Worm (Caenorhabditis elegans): ENCODE data around the gene rpl-22.

rpl-22 gene

DNA sequence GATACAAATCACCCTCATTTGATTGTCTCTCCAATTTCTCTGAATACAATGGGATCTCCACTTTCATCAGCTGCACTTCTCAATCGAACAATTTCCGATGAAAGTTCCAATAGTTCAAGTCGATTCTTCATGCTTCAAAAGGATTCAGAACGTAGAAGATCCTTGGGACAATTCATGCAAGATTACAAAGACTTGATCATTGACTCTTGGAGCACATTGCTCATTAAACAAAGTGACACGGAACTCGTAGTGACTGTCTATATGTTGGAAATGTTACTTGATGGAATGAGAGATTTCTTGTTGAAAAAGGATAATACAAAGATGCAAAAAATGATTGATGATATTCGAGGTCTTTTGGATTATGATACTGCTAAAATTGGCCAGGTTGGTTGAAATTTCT, 27.5 kb upstream of the rpl-22 start:
- no peak for TF ChIP-seq dmd-9 (GFP tag; IDR thresholded peaks at IDR 0.05)
- peak in 1 of 2 experiments; percentile 99 for TF ChIP-seq unc-62 (GFP tag; optimal IDR thresholded peaks at IDR 0.05 in 1 of 2)
- no peak for TF ChIP-seq unc-62 (tag; optimal IDR thresholded peaks at IDR 0.05)

DNA sequence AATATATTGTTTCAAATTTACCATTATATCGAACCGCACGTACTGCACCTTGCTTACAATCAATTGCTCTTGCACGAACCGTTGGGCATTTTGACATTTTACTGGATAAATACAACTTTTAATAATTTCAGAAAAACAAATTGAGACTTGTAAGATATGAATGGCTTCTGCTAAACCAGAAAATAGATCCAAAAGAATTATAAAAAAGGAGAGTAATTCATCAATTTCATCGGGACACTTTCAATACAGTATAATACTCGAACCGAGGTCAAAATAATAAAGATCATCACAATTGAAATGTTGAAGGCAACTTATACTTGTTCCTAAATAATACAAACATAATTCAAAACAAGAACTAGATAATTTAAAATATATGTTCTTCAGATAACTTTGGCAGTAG, 23.8 kb upstream of the rpl-22 start, which contains the start of gene wdr-83:
Gene wdr-83, minus strand, starts transcription at position 101 of the 400 bp plus-strand sequence.
- TF ChIP-seq pha-4 (GFP tag; IDR thresholded peaks at IDR 0.05) (no peak), pha-4 (tag; optimal IDR thresholded peaks at IDR 0.05) (no peak), mdl-1 (tag; optimal IDR thresholded peaks at IDR 0.05) (no peak), nhr-111 (GFP tag; optimal IDR thresholded peaks at IDR 0.05) (no peak), F49E8.2 (tag; optimal IDR thresholded peaks at IDR 0.05; ENCODE audit: borderline replicate concordance) (no peak), T26A8.4 (GFP tag; IDR thresholded peaks at IDR 0.05) (no peak), unc-130 (GFP tag; optimal IDR thresholded peaks at IDR 0.05) (no peak), duxl-1 (tag; optimal IDR thresholded peaks at IDR 0.05; ENCODE audit: poor library complexity) (no peak), ctbp-1 (GFP tag; IDR thresholded peaks at IDR 0.05) (no peak), lin-29 (GFP tag; IDR thresholded peaks at IDR 0.05) (no peak), unc-62 (GFP tag; optimal IDR thresholded peaks at IDR 0.05 in 1 of 2) (no peak), unc-62 (tag; optimal IDR thresholded peaks at IDR 0.05) (no peak), spr-3 (GFP tag; optimal IDR thresholded peaks at IDR 0.05) (no peak), hmg-1.1 (GFP tag; IDR thresholded peaks at IDR 0.05) (no peak), tra-1 (GFP tag; IDR thresholded peaks at IDR 0.05) (no peak)

DNA sequence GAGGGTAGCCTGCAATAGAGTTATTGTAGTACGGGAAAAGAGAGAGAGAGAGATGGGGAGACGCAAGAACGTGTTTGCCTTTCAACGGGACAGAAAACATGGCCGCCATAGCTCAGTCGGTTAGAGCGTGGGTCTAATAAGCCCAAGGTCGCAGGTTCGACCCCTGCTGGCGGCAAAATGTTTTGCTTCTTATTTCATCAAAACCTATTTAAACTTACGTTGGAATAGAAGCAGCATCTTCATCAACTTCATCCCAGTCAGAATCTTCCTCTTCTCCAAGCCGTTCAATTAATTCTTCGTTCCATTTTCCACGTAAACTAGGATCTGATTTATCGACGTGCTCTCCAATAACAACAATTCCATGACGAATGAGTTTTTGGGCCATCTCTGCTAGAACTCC, 22.7 kb upstream of the rpl-22 start:
- TF ChIP-seq T20F7.1 (GFP tag; optimal IDR thresholded peaks at IDR 0.05) = peak; percentile 16
- no peak for TF ChIP-seq unc-39 (tag; optimal IDR thresholded peaks at IDR 0.05)
- TF ChIP-seq nhr-41 (GFP tag; IDR thresholded peaks at IDR 0.05) = peak; percentile 81
- TF ChIP-seq nhr-76 (tag; optimal IDR thresholded peaks at IDR 0.05) = no peak
- TF ChIP-seq lin-1 (GFP tag; IDR thresholded peaks at IDR 0.05) = peak; percentile 70; the same call in 1 of the 2 replicates
- peak; percentile 25 for TF ChIP-seq F10B5.3 (tag; optimal IDR thresholded peaks at IDR 0.05)
- TF ChIP-seq pqm-1 (tag; optimal IDR thresholded peaks at IDR 0.05) = no peak
- peak; percentile 45 for TF ChIP-seq nhr-48 (tag; optimal IDR thresholded peaks at IDR 0.05)
- no peak for TF ChIP-seq nhr-237 (tag; optimal IDR thresholded peaks at IDR 0.05)
- TF ChIP-seq nhr-42 (GFP tag; IDR thresholded peaks at IDR 0.05) = peak; percentile 87
- TF ChIP-seq ces-1 (GFP tag; optimal IDR thresholded peaks at IDR 0.05) = no peak
- peak; percentile 87 for TF ChIP-seq snpc-1.2 (GFP tag; IDR thresholded peaks at IDR 0.05)
- no peak for TF ChIP-seq daf-12 (tag; optimal IDR thresholded peaks at IDR 0.05)
- TF ChIP-seq daf-19 (GFP tag; conservative IDR thresholded peaks at IDR 0.05) = peak; percentile 75; the same call in 1 of the 2 replicates
- TF ChIP-seq mxl-2 (GFP tag; conservative IDR thresholded peaks at IDR 0.05) = 0 out of 2 replicates have a peak, but pooled peaks have one; percentile 31
- TF ChIP-seq dmd-9 (GFP tag; IDR thresholded peaks at IDR 0.05) = peak; percentile 78
- TF ChIP-seq lim-7 (GFP tag; IDR thresholded peaks at IDR 0.05) = peak; percentile 94
- peak; percentile 31 for TF ChIP-seq spr-3 (GFP tag; optimal IDR thresholded peaks at IDR 0.05)
- peak; percentile 84 for TF ChIP-seq arid-1 (GFP tag; conservative IDR thresholded peaks at IDR 0.05)
- TF ChIP-seq zip-2 (tag; optimal IDR thresholded peaks at IDR 0.05) = peak; percentile 55
- peak; percentile 48; the same call in 1 of the 2 replicates for TF ChIP-seq set-16 (GFP tag; IDR thresholded peaks at IDR 0.05)
- peak; percentile 65 for TF ChIP-seq ztf-7 (tag; optimal IDR thresholded peaks at IDR 0.05)
- TF ChIP-seq vab-7 (GFP tag; IDR thresholded peaks at IDR 0.05) = peak; percentile 86
- peak; percentile 71 for TF ChIP-seq nhr-77 (tag; optimal IDR thresholded peaks at IDR 0.05)
- TF ChIP-seq jun-1 (tag; optimal IDR thresholded peaks at IDR 0.05) = peak; percentile 65
- TF ChIP-seq ceh-62 (tag; optimal IDR thresholded peaks at IDR 0.05) = no peak
- TF ChIP-seq daf-16 (GFP tag; optimal IDR thresholded peaks at IDR 0.05) = peak in 1 of 2 experiments; percentile 75
- peak; percentile 70 for TF ChIP-seq daf-16 (tag; optimal IDR thresholded peaks at IDR 0.05)
- TF ChIP-seq D1046.2 (GFP tag; IDR thresholded peaks at IDR 0.05) = peak; percentile 78
- no peak for TF ChIP-seq F37D6.2 (tag; optimal IDR thresholded peaks at IDR 0.05)
- 0 out of 2 replicates have a peak, but pooled peaks have one; percentile 48 for TF ChIP-seq saeg-2 (GFP tag; IDR thresholded peaks at IDR 0.05)
- peak; percentile 70 for TF ChIP-seq ceh-20 (GFP tag; IDR thresholded peaks at IDR 0.05)
- TF ChIP-seq ama-1 (optimal IDR thresholded peaks at IDR 0.05) = no peak
- no peak for TF ChIP-seq cey-2 (tag; optimal IDR thresholded peaks at IDR 0.05; ENCODE audit: borderline replicate concordance, insufficient read depth)
- TF ChIP-seq snpc-4 (tag; optimal IDR thresholded peaks at IDR 0.05) = no peak
